Fruit fly (Drosophila melanogaster) whole organism, pupa: ENCODE results near the gene NK7.1.

ENCODE experiments used
- CG10348 ChIP-seq: fragments of 200-800 bp; sonication (Bioruptor generic); IDR thresholded peaks from 2 replicates; pipeline ENCODE4 v1.3.6; 2022; ENCODE audit warnings: missing biosample characterization, missing genetic modification characterization
- CG12605 ChIP-seq: fragments of 200-800 bp; sonication (Bioruptor generic); IDR thresholded peaks from 2 replicates; pipeline ENCODE4 v1.3.6; 2022; ENCODE audit warnings: missing biosample characterization, missing genetic modification characterization
- CG13204 ChIP-seq: fragments of 200-800 bp; sonication (Bioruptor generic); optimal IDR thresholded peaks from 2 replicates; lab custom pipeline; 2018; ENCODE audit warnings: missing biosample characterization, mild to moderate bottlenecking, missing genetic modification characterization, moderate library complexity
- CG14655 ChIP-seq: fragments of 200-800 bp; sonication (Bioruptor generic); optimal IDR thresholded peaks from 3 replicates; lab custom pipeline; 2017; ENCODE audit warnings: mild to moderate bottlenecking, missing biosample characterization, missing genetic modification reagents, missing genetic modification characterization
- CG15710 ChIP-seq: fragments of 200-800 bp; sonication (Bioruptor generic); optimal IDR thresholded peaks from 2 replicates; lab custom pipeline; 2018; ENCODE audit warnings: missing biosample characterization, mild to moderate bottlenecking, missing genetic modification characterization, moderate library complexity
- CG17806 ChIP-seq: fragments of 200-800 bp; sonication (Bioruptor generic); optimal IDR thresholded peaks from 2 replicates; lab custom pipeline; 2018; ENCODE audit warnings: missing biosample characterization, mild to moderate bottlenecking, missing genetic modification characterization, moderate library complexity
- CG32121 ChIP-seq: fragments of 200-800 bp; sonication (Bioruptor generic); IDR thresholded peaks from 2 replicates; pipeline ENCODE4 v1.3.6; 2022; ENCODE audit warnings: missing biosample characterization, missing genetic modification characterization
- CG34367 ChIP-seq: fragments of 200-800 bp; sonication (Bioruptor generic); optimal IDR thresholded peaks from 2 replicates; lab custom pipeline; 2018; ENCODE audit warnings: missing biosample characterization, mild to moderate bottlenecking, missing genetic modification characterization
- CG4496 ChIP-seq: fragments of 200-800 bp; sonication (Bioruptor generic); IDR thresholded peaks from 3 replicates; pipeline ENCODE4 v1.3.6; 2022; ENCODE audit warnings: missing biosample characterization, missing genetic modification characterization
- CG8159 ChIP-seq: fragments of 200-800 bp; sonication (Bioruptor generic); optimal IDR thresholded peaks from 3 replicates; lab custom pipeline; 2018; ENCODE audit warnings: missing biosample characterization, mild to moderate bottlenecking, missing genetic modification characterization, moderate library complexity
- CG8301 ChIP-seq: fragments of 200-800 bp; sonication (Bioruptor generic); optimal IDR thresholded peaks from 2 replicates; lab custom pipeline; 2018; ENCODE audit warnings: missing biosample characterization, mild to moderate bottlenecking, missing genetic modification characterization
- CG9948 ChIP-seq: fragments of 200-800 bp; sonication (Bioruptor generic); optimal IDR thresholded peaks from 2 replicates; lab custom pipeline; 2018; ENCODE audit warnings: missing biosample characterization, mild to moderate bottlenecking, missing genetic modification characterization, moderate library complexity
- D1 ChIP-seq: fragments of 200-800 bp; sonication (Bioruptor generic); optimal IDR thresholded peaks from 2 replicates; lab custom pipeline; 2018; ENCODE audit warnings: missing biosample characterization, mild to moderate bottlenecking, missing genetic modification characterization, moderate library complexity
- EcR ChIP-seq: fragments of 200-800 bp; sonication (Bioruptor generic); optimal IDR thresholded peaks from 3 replicates; lab custom pipeline; 2019; ENCODE audit warnings: missing biosample characterization, missing genetic modification characterization, mild to moderate bottlenecking, moderate library complexity, missing genetic modification reagents
- Ets98B ChIP-seq: fragments of 200-800 bp; sonication (Bioruptor generic); IDR thresholded peaks from 2 replicates; pipeline ENCODE4 v1.3.6; 2022; ENCODE audit warnings: missing biosample characterization, missing genetic modification characterization
- Pif1A ChIP-seq: fragments of 200-800 bp; sonication (Bioruptor generic); optimal IDR thresholded peaks from 3 replicates; lab custom pipeline; 2016; ENCODE audit warnings: missing biosample characterization, missing genetic modification characterization
- Pif1B ChIP-seq: fragments of 200-800 bp; sonication (Bioruptor generic); optimal IDR thresholded peaks from 3 replicates; lab custom pipeline; 2016; ENCODE audit warnings: missing biosample characterization, missing genetic modification characterization
- Snoo ChIP-seq: fragments of 200-800 bp; sonication (Bioruptor generic); optimal IDR thresholded peaks from 3 replicates; lab custom pipeline; 2017; ENCODE audit warnings: missing biosample characterization, mild to moderate bottlenecking, missing genetic modification characterization, inconsistent platforms
- fd96Ca ChIP-seq: fragments of 200-800 bp; sonication (Bioruptor generic); IDR thresholded peaks from 3 replicates; pipeline ENCODE4 v1.3.6; 2022; ENCODE audit warnings: missing biosample characterization, missing genetic modification characterization
- gl ChIP-seq: fragments of 200-800 bp; sonication (Bioruptor generic); optimal IDR thresholded peaks from 2 replicates; lab custom pipeline; 2018; ENCODE audit warnings: missing biosample characterization, mild to moderate bottlenecking, missing genetic modification characterization
- rn ChIP-seq: fragments of 200-800 bp; sonication (Bioruptor generic); IDR thresholded peaks from 2 replicates; pipeline ENCODE4 v1.3.6; 2022; ENCODE audit warnings: missing biosample characterization, missing genetic modification characterization

NK7.1 gene

dm6 chr3R:14283754-14284421 lies 88.9 kb downstream of the NK7.1 start:
- TF ChIP-seq Pif1B (GFP tag; lab: Kevin White, UChicago) (peak; percentile 94), CG17806 (tag; lab: Kevin White, UChicago) (peak; percentile 95), CG8301 (tag; lab: Kevin White, UChicago) (peak; percentile 98), CG9948 (peak; percentile 97), gl (tag; lab: Kevin White, UChicago) (peak; percentile 87), rn (GFP tag; lab: Robert Waterston, UW) (no peak), CG14655 (GFP tag; lab: Kevin White, UChicago) (peak; percentile 97), CG10348 (GFP tag; lab: Robert Waterston, UW) (no peak), CG13204 (GFP tag; lab: Kevin White, UChicago) (peak; percentile 81), CG4496 (GFP tag; lab: Robert Waterston, UW) (no peak), D1 (tag; lab: Kevin White, UChicago) (peak; percentile 95), Pif1A (GFP tag; lab: Kevin White, UChicago) (peak; percentile 93), CG12605 (GFP tag; lab: Robert Waterston, UW) (no peak), CG15710 (tag; lab: Kevin White, UChicago) (peak; percentile 96), EcR (GFP tag; lab: Kevin White, UChicago) (peak; percentile 3), Snoo (tag; lab: Kevin White, UChicago) (peak; percentile 98), CG34367 (tag; lab: Kevin White, UChicago) (peak; percentile 96), CG32121 (GFP tag; lab: Robert Waterston, UW) (no peak), Ets98B (GFP tag; lab: Robert Waterston, UW) (no peak), CG8159 (tag; lab: Kevin White, UChicago) (peak; percentile 96), fd96Ca (GFP tag; lab: Robert Waterston, UW) (no peak)

dm6 chr3R:14283042-14283626 lies 89.6 kb downstream of the NK7.1 start:
- TF ChIP-seq CG34367 (tag; lab: Kevin White, UChicago) (peak; percentile 37), Snoo (tag; lab: Kevin White, UChicago) (peak; percentile 68), Pif1A (GFP tag; lab: Kevin White, UChicago) (peak; percentile 28), gl (tag; lab: Kevin White, UChicago) (no peak), CG14655 (GFP tag; lab: Kevin White, UChicago) (peak; percentile 75), EcR (GFP tag; lab: Kevin White, UChicago) (peak; percentile 67), CG15710 (tag; lab: Kevin White, UChicago) (peak; percentile 47), CG17806 (tag; lab: Kevin White, UChicago) (peak; percentile 18), CG9948 (peak; percentile 77), CG12605 (GFP tag; lab: Robert Waterston, UW) (no peak), CG8159 (tag; lab: Kevin White, UChicago) (peak; percentile 57), CG8301 (tag; lab: Kevin White, UChicago) (peak; percentile 63), D1 (tag; lab: Kevin White, UChicago) (no peak)

- no peak for TF ChIP-seq CG14655 (GFP tag; lab: Kevin White, UChicago)
- peak; percentile 45; the same call in 1 of the 2 replicates for TF ChIP-seq Ets98B (GFP tag; lab: Robert Waterston, UW)
- TF ChIP-seq CG13204 (GFP tag; lab: Kevin White, UChicago) = peak; percentile 23
- TF ChIP-seq CG9948 = no peak
- TF ChIP-seq CG12605 (GFP tag; lab: Robert Waterston, UW) = 0 out of 2 replicates have a peak, but pooled peaks have one; percentile 17
- TF ChIP-seq D1 (tag; lab: Kevin White, UChicago) = peak; percentile 11
- TF ChIP-seq CG34367 (tag; lab: Kevin White, UChicago) = no peak
- peak; percentile 34; the same call in 2 of the 3 replicates for TF ChIP-seq CG4496 (GFP tag; lab: Robert Waterston, UW)
Measured at dm6 chr3R:14282215-14283041, 90.3 kb downstream of the NK7.1 start.

- TF ChIP-seq CG8301 (tag; lab: Kevin White, UChicago) (peak; percentile 67), CG15710 (tag; lab: Kevin White, UChicago) (no peak), CG10348 (GFP tag; lab: Robert Waterston, UW) (no peak), CG34367 (tag; lab: Kevin White, UChicago) (no peak), CG9948 (peak; percentile 51), Pif1B (GFP tag; lab: Kevin White, UChicago) (peak; percentile 19), Ets98B (GFP tag; lab: Robert Waterston, UW) (no peak), CG17806 (tag; lab: Kevin White, UChicago) (peak; percentile 17), Pif1A (GFP tag; lab: Kevin White, UChicago) (peak; percentile 37), CG13204 (GFP tag; lab: Kevin White, UChicago) (no peak), Snoo (tag; lab: Kevin White, UChicago) (peak; percentile 10), CG4496 (GFP tag; lab: Robert Waterston, UW) (peak; percentile 28; the same call in 1 of the 3 replicates), gl (tag; lab: Kevin White, UChicago) (no peak), rn (GFP tag; lab: Robert Waterston, UW) (no peak), fd96Ca (GFP tag; lab: Robert Waterston, UW) (no peak), CG14655 (GFP tag; lab: Kevin White, UChicago) (peak; percentile 79), CG8159 (tag; lab: Kevin White, UChicago) (peak; percentile 15), CG12605 (GFP tag; lab: Robert Waterston, UW) (no peak), EcR (GFP tag; lab: Kevin White, UChicago) (no peak), CG32121 (GFP tag; lab: Robert Waterston, UW) (no peak; the same call in 1 of the 2 replicates), D1 (tag; lab: Kevin White, UChicago) (no peak)
Measured at dm6 chr3R:14280324-14280723, 92.4 kb downstream of the NK7.1 start.
